Worm (Caenorhabditis elegans): ENCODE data around the gene amt-2.
A peak's percentile ranks its signal among the peaks of the same experiment; 100 is the strongest.

The amt-2 gene

ce11 chrIV:13077694-13078093, 35.5 kb downstream of the amt-2 start (continued):
- TF ChIP-seq elt-2 (tag; optimal IDR thresholded peaks at IDR 0.05) (no peak), mep-1 (tag; optimal IDR thresholded peaks at IDR 0.05) (no peak), nhr-19 (GFP tag; conservative IDR thresholded peaks at IDR 0.05) (peak; percentile 45), mdl-1 (tag; optimal IDR thresholded peaks at IDR 0.05) (peak in 1 of 2 experiments; percentile 37), ztf-11 (tag; optimal IDR thresholded peaks at IDR 0.05) (no peak), ceh-88 (GFP tag; IDR thresholded peaks at IDR 0.05) (no peak), swsn-7 (tag; optimal IDR thresholded peaks at IDR 0.05) (no peak), nhr-20 (tag; optimal IDR thresholded peaks at IDR 0.05) (peak; percentile 54)

DNA sequence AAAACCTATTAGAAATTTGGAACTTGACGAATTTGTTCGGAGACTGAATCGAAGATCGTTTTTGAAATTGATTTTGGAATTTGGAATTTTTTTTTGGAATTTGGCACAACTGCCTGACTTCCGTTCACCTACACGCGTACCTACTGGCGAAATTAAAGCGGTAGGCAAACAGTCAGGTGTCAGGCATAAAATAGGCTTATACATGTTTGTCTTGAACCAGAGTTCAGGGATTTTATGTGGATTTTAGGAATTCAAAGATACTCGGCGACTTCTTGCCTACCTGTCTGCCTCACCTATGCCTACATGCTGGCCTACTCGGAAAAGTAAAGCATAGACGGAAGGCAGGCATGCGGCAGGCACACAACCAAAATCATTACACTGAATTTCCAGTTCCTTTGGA, 36.2 kb downstream of the amt-2 start:
- TF ChIP-seq fos-1 (tag; optimal IDR thresholded peaks at IDR 0.05) (no peak), ces-1 (GFP tag; optimal IDR thresholded peaks at IDR 0.05) (no peak), mab-9 (GFP tag; IDR thresholded peaks at IDR 0.05) (no peak)

DNA sequence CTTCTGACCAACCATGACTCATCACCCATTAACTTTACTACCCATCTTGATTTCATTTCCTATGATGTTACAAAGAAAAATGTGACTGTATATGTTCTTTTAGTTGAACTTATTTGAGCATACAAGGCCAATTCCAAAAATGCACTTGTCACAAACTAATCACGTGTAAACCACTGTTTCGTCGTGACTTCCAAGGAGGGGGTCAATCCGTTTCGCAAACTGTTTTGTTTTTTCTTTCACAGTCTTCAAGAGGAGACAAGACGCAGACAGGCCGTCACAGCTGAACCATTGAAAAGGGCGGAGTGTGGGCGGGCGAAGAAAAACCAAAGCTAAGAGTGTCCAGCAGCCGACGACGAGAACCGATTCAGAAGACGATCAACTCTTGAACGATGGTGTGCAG, 36.9 kb downstream of the amt-2 start, which contains the start of gene C39E9.8:
Gene C39E9.8 (plus strand): TSS at position 328 of the 400 bp plus-strand sequence.
- TF ChIP-seq tbx-2 (tag; optimal IDR thresholded peaks at IDR 0.05) (no peak), dpl-1 (GFP tag; optimal IDR thresholded peaks at IDR 0.05) (no peak), sox-4 (tag; optimal IDR thresholded peaks at IDR 0.05) (no peak), efl-1 (optimal IDR thresholded peaks at IDR 0.05) (no peak), efl-1 (GFP tag; optimal IDR thresholded peaks at IDR 0.05 in 1 of 2) (no peak), ztf-11 (tag; optimal IDR thresholded peaks at IDR 0.05) (no peak), irx-1 (tag; optimal IDR thresholded peaks at IDR 0.05) (no peak), nhr-47 (tag; optimal IDR thresholded peaks at IDR 0.05) (no peak), unc-62 (GFP tag; optimal IDR thresholded peaks at IDR 0.05) (no peak), C34B4.2 (tag; optimal IDR thresholded peaks at IDR 0.05) (no peak), lin-13 (GFP tag; optimal IDR thresholded peaks at IDR 0.05) (no peak), unc-30 (tag; optimal IDR thresholded peaks at IDR 0.05) (no peak), ceh-8 (GFP tag; optimal IDR thresholded peaks at IDR 0.05) (no peak), lin-14 (GFP tag; optimal IDR thresholded peaks at IDR 0.05) (peak; percentile 70), egl-27 (tag; optimal IDR thresholded peaks at IDR 0.05) (no peak), hlh-17 (GFP tag; optimal IDR thresholded peaks at IDR 0.05; ENCODE audit: borderline replicate concordance) (no peak), unc-98 (GFP tag; IDR thresholded peaks at IDR 0.05) (no peak), lsy-2 (tag; optimal IDR thresholded peaks at IDR 0.05) (no peak), lir-3 (tag; optimal IDR thresholded peaks at IDR 0.05; ENCODE audit: poor library complexity) (no peak), efl-3 (GFP tag; optimal IDR thresholded peaks at IDR 0.05) (no peak), nhr-20 (tag; optimal IDR thresholded peaks at IDR 0.05) (peak; percentile 60), nhr-71 (tag; optimal IDR thresholded peaks at IDR 0.05) (peak; percentile 62), lin-35 (GFP tag; optimal IDR thresholded peaks at IDR 0.05) (peak in 1 of 2 experiments; percentile 63), ceh-90 (tag; optimal IDR thresholded peaks at IDR 0.05) (no peak), pax-3 (tag; optimal IDR thresholded peaks at IDR 0.05) (no peak), aha-1 (tag; optimal IDR thresholded peaks at IDR 0.05) (no peak), nhr-237 (tag; optimal IDR thresholded peaks at IDR 0.05) (no peak), egl-13 (tag; optimal IDR thresholded peaks at IDR 0.05) (no peak), pag-3 (tag; optimal IDR thresholded peaks at IDR 0.05; ENCODE audit: borderline replicate concordance, insufficient read depth) (no peak), nhr-11 (tag; optimal IDR thresholded peaks at IDR 0.05) (no peak), nhr-19 (GFP tag; conservative IDR thresholded peaks at IDR 0.05) (peak; percentile 35), dsc-1 (tag; optimal IDR thresholded peaks at IDR 0.05) (no peak), mep-1 (tag; optimal IDR thresholded peaks at IDR 0.05) (no peak), ceh-88 (GFP tag; IDR thresholded peaks at IDR 0.05) (no peak), vab-15 (tag; optimal IDR thresholded peaks at IDR 0.05) (no peak), elt-3 (tag; optimal IDR thresholded peaks at IDR 0.05) (peak in 1 of 6 experiments; percentile 43), zip-4 (GFP tag; optimal IDR thresholded peaks at IDR 0.05) (no peak), xbp-1 (tag; optimal IDR thresholded peaks at IDR 0.05) (no peak), nhr-28 (tag; optimal IDR thresholded peaks at IDR 0.05) (no peak), mdl-1 (tag; optimal IDR thresholded peaks at IDR 0.05) (peak in 1 of 2 experiments; percentile 18), zag-1 (tag; optimal IDR thresholded peaks at IDR 0.05) (no peak), nhr-76 (tag; optimal IDR thresholded peaks at IDR 0.05) (no peak), unc-130 (tag; optimal IDR thresholded peaks at IDR 0.05) (no peak)

Measured in whole organism, L1 larva.